Worm (Caenorhabditis elegans) whole organism, early embryonic: Measurements from ENCODE around the gene C56C10.4.
"Not testable (repeated sequence)": the region's sequence is repeated elsewhere in the genome, so short reads cannot be mapped to it uniquely, and the experiment has no call there.

Experiments
- B0310.2 ChIP-seq: sonication (generic microtip); optimal IDR thresholded peaks from 2 replicates; lab custom pipeline; 2016; ENCODE audit warnings: mild to moderate bottlenecking, missing genetic modification characterization, missing compliant biosample characterization
- F13C5.2 ChIP-seq: sonication (generic microtip); optimal IDR thresholded peaks from 2 replicates; lab custom pipeline; 2017; ENCODE audit warnings: mild to moderate bottlenecking, missing genetic modification characterization, inconsistent platforms, missing compliant biosample characterization
- aly-1 ChIP-seq: sonication (generic microtip); optimal IDR thresholded peaks from 2 replicates; lab custom pipeline; 2016; ENCODE audit warnings: missing genetic modification characterization, missing compliant biosample characterization
- ama-1 ChIP-seq: fragments of 150-350 bp; optimal IDR thresholded peaks from 2 replicates; lab custom pipeline; 2014
- ceh-13 ChIP-seq: fragments of 200-800 bp; sonication (Bioruptor generic); optimal IDR thresholded peaks from 2 replicates; lab custom pipeline; 2018; ENCODE audit warnings: mild to moderate bottlenecking, missing genetic modification characterization, missing compliant biosample characterization
- ceh-36 ChIP-seq: sonication (generic microtip); optimal IDR thresholded peaks from 2 replicates; lab custom pipeline; 2016; ENCODE audit warnings: missing genetic modification characterization, inconsistent platforms, missing compliant biosample characterization
- ets-7 ChIP-seq: sonication (generic microtip); optimal IDR thresholded peaks from 2 replicates; lab custom pipeline; 2016; ENCODE audit warnings: missing genotype, missing genetic modification characterization, missing compliant biosample characterization
- flt-1 ChIP-seq: fragments of 200-800 bp; sonication (Bioruptor generic); IDR thresholded peaks from 2 replicates; pipeline ENCODE4 v1.3.6; 2022; ENCODE audit warnings: missing genetic modification characterization, missing compliant biosample characterization
- hmbx-1 ChIP-seq: sonication (generic microtip); optimal IDR thresholded peaks from 2 replicates; lab custom pipeline; 2016; ENCODE audit warnings: mild to moderate bottlenecking, missing genetic modification characterization, missing compliant biosample characterization
- hmg-4 ChIP-seq: fragments of 200-800 bp; sonication (Bioruptor generic); optimal IDR thresholded peaks from 2 replicates; lab custom pipeline; 2018; ENCODE audit warnings: mild to moderate bottlenecking, missing genetic modification characterization, missing compliant biosample characterization
- hnd-1 ChIP-seq: sonication (generic microtip); optimal IDR thresholded peaks from 2 replicates; lab custom pipeline; 2016; ENCODE audit warnings: missing genetic modification characterization, missing compliant biosample characterization
- pes-1 ChIP-seq: fragments of 200-800 bp; sonication (Bioruptor generic); IDR thresholded peaks from 2 replicates; pipeline ENCODE4 v1.3.6; 2022; ENCODE audit warnings: missing genetic modification reagents, missing genetic modification characterization, missing compliant biosample characterization
- scrt-1 ChIP-seq: fragments of 200-800 bp; sonication (Bioruptor generic); IDR thresholded peaks from 2 replicates; pipeline ENCODE4 v1.3.6; 2022; ENCODE audit warnings: missing genetic modification characterization, missing compliant biosample characterization
- sea-1 ChIP-seq: fragments of 200-800 bp; sonication (Bioruptor generic); conservative IDR thresholded peaks from 2 replicates; pipeline ENCODE4 v1.3.6; 2022; ENCODE audit warnings: missing genetic modification characterization, missing compliant biosample characterization
- tbx-11 ChIP-seq: fragments of 200-800 bp; sonication (Bioruptor generic); IDR thresholded peaks from 2 replicates; pipeline ENCODE4 v1.3.6; 2022; ENCODE audit warnings: missing genetic modification characterization, missing compliant biosample characterization
- tbx-37 ChIP-seq: fragments of 200-800 bp; sonication (Bioruptor generic); conservative IDR thresholded peaks from 2 replicates; pipeline ENCODE4 v1.3.6; 2022; ENCODE audit warnings: missing genetic modification reagents, missing genetic modification characterization, missing compliant biosample characterization
- tra-4 ChIP-seq: sonication (generic microtip); optimal IDR thresholded peaks from 2 replicates; lab custom pipeline; 2017; ENCODE audit warnings: missing genetic modification characterization, missing compliant biosample characterization

C56C10.4 gene

ce11 chrII:6619007-6619406, 36.1 kb downstream of the C56C10.4 start:
- no peak for TF ChIP-seq tra-4 (tag; lab: Kevin White, UChicago)
- no peak for TF ChIP-seq ceh-36
- TF ChIP-seq hmg-4 (GFP tag; lab: Kevin White, UChicago): no peak
- no peak for TF ChIP-seq aly-1 (tag; lab: Kevin White, UChicago)
- no peak for TF ChIP-seq sea-1 (GFP tag; lab: Robert Waterston, UW)
- TF ChIP-seq ets-7 (tag; lab: Kevin White, UChicago): no peak
- no peak for TF ChIP-seq B0310.2 (tag; lab: Kevin White, UChicago)
- TF ChIP-seq flt-1: no peak
- TF ChIP-seq hnd-1 (tag; lab: Kevin White, UChicago): no peak
- TF ChIP-seq ama-1 (lab: Kevin White, UChicago): no peak

ce11 chrII:6621886-6622285, 39.0 kb downstream of the C56C10.4 start, which contains the start of gene F54H5.3:
TSS of gene F54H5.3 (plus strand) at chrII:6622186.
- TF ChIP-seq sea-1 (GFP tag; lab: Robert Waterston, UW) (no peak), flt-1 (no peak), hnd-1 (tag; lab: Kevin White, UChicago) (no peak), tbx-37 (no peak), aly-1 (tag; lab: Kevin White, UChicago) (no peak), ets-7 (tag; lab: Kevin White, UChicago) (no peak), ama-1 (lab: Kevin White, UChicago) (no peak), hmg-4 (GFP tag; lab: Kevin White, UChicago) (no peak), ceh-13 (GFP tag; lab: Kevin White, UChicago) (no peak), tra-4 (tag; lab: Kevin White, UChicago) (no peak), pes-1 (no peak)

- no peak for TF ChIP-seq pes-1
- TF ChIP-seq hnd-1 (tag; lab: Kevin White, UChicago): no peak
- TF ChIP-seq flt-1: no peak
- TF ChIP-seq B0310.2 (tag; lab: Kevin White, UChicago): no peak
- TF ChIP-seq ceh-13 (GFP tag; lab: Kevin White, UChicago): no peak
- TF ChIP-seq hmg-4 (GFP tag; lab: Kevin White, UChicago): no peak
- TF ChIP-seq scrt-1 (GFP tag; lab: Robert Waterston, UW): no peak
- no peak for TF ChIP-seq tbx-37
- TF ChIP-seq aly-1 (tag; lab: Kevin White, UChicago): no peak
- no peak for TF ChIP-seq ets-7 (tag; lab: Kevin White, UChicago)
- no peak for TF ChIP-seq tra-4 (tag; lab: Kevin White, UChicago)
- no peak for TF ChIP-seq ceh-36
- TF ChIP-seq F13C5.2 (tag; lab: Kevin White, UChicago): no peak
- no peak for TF ChIP-seq sea-1 (GFP tag; lab: Robert Waterston, UW)
- TF ChIP-seq ama-1 (lab: Kevin White, UChicago): no peak
- no peak for TF ChIP-seq hmbx-1 (tag; lab: Kevin White, UChicago)
- TF ChIP-seq tbx-11: no peak
Measured at ce11 chrII:6625302-6625701, 42.4 kb downstream of the C56C10.4 start, which contains the start of gene F54H5.14. TSS of gene F54H5.14 (minus strand) at chrII:6625402.

ce11 chrII:6627182-6627581, 44.3 kb downstream of the C56C10.4 start, which contains the start of the genes F54H5.5 and F54H5.2:
TSS of gene F54H5.5 (minus strand) at chrII:6627282.
TSS of gene F54H5.2 (plus strand) at chrII:6627484.
- not testable (repeated sequence) for TF ChIP-seq tbx-37; F13C5.2 (tag; lab: Kevin White, UChicago); hmg-4 (GFP tag; lab: Kevin White, UChicago)

ce11 chrII:6628397-6628796, 45.5 kb downstream of the C56C10.4 start:
- TF ChIP-seq hmbx-1 (tag; lab: Kevin White, UChicago) (no peak), aly-1 (tag; lab: Kevin White, UChicago) (no peak), ceh-36 (no peak), hmg-4 (GFP tag; lab: Kevin White, UChicago) (no peak)

ce11 chrII:6629775-6630174, 46.9 kb downstream of the C56C10.4 start:
- TF ChIP-seq scrt-1 (GFP tag; lab: Robert Waterston, UW) (no peak), hmbx-1 (tag; lab: Kevin White, UChicago) (no peak), F13C5.2 (tag; lab: Kevin White, UChicago) (no peak), aly-1 (tag; lab: Kevin White, UChicago) (no peak), sea-1 (GFP tag; lab: Robert Waterston, UW) (no peak), ama-1 (lab: Kevin White, UChicago) (no peak), hnd-1 (tag; lab: Kevin White, UChicago) (no peak), B0310.2 (tag; lab: Kevin White, UChicago) (no peak), pes-1 (no peak), flt-1 (no peak), ets-7 (tag; lab: Kevin White, UChicago) (no peak), tbx-11 (no peak), tbx-37 (no peak), ceh-36 (no peak)

- TF ChIP-seq sea-1 (GFP tag; lab: Robert Waterston, UW): no peak
Measured at ce11 chrII:6630811-6631210, 48.0 kb downstream of the C56C10.4 start, which contains the start of gene T19D12.4. TSS of gene T19D12.4 (plus strand) at chrII:6631105.

- TF ChIP-seq sea-1 (GFP tag; lab: Robert Waterston, UW): no peak
- no peak for TF ChIP-seq tra-4 (tag; lab: Kevin White, UChicago)
- TF ChIP-seq F13C5.2 (tag; lab: Kevin White, UChicago): no peak
- TF ChIP-seq hnd-1 (tag; lab: Kevin White, UChicago): no peak
- no peak for TF ChIP-seq ama-1 (lab: Kevin White, UChicago)
- TF ChIP-seq ceh-13 (GFP tag; lab: Kevin White, UChicago): no peak
- TF ChIP-seq tbx-37: no peak
- no peak for TF ChIP-seq tbx-11
- no peak for TF ChIP-seq B0310.2 (tag; lab: Kevin White, UChicago)
- no peak for TF ChIP-seq flt-1
- no peak for TF ChIP-seq hmbx-1 (tag; lab: Kevin White, UChicago)
- no peak for TF ChIP-seq ets-7 (tag; lab: Kevin White, UChicago)
- no peak for TF ChIP-seq hmg-4 (GFP tag; lab: Kevin White, UChicago)
- TF ChIP-seq aly-1 (tag; lab: Kevin White, UChicago): no peak
- TF ChIP-seq ceh-36: no peak
- TF ChIP-seq scrt-1 (GFP tag; lab: Robert Waterston, UW): no peak
- TF ChIP-seq pes-1: no peak
Measured at ce11 chrII:6631995-6632394, 49.1 kb downstream of the C56C10.4 start.
